Worm (Caenorhabditis elegans): Measurements from ENCODE around the gene ent-7.

DNA sequence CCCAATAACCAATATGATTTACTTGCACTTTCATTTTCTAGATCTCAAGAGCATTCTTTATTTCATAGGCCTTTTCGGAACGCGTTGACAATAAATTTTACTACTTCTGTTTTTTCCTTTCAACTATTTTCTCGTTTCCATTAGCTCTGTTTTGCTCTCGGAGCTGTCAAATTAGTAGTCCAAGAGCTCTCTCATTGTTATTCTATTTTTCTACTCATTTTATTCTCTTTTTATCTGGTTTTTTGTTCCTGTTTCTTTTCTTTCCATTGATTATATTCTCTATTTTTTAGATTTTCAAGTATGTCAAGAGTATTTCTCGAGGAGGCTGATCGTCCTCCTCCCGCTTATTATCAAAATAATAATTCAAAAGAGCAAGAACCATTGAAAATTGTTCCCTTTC, 30.0 kb downstream of the ent-7 start, which contains the start of gene T04B2.3:
- TF ChIP-seq snpc-4 (tag; optimal IDR thresholded peaks at IDR 0.05) (no peak), nhr-237 (tag; optimal IDR thresholded peaks at IDR 0.05) (no peak), ama-1 (optimal IDR thresholded peaks at IDR 0.05) (no peak), unc-130 (tag; optimal IDR thresholded peaks at IDR 0.05) (no peak), lin-39 (tag; optimal IDR thresholded peaks at IDR 0.05) (no peak), nhr-84 (tag; optimal IDR thresholded peaks at IDR 0.05) (no peak), ceh-88 (GFP tag; IDR thresholded peaks at IDR 0.05) (no peak), lin-35 (GFP tag; optimal IDR thresholded peaks at IDR 0.05) (no peak)
